Worm (Caenorhabditis elegans): ENCODE data around the gene ZK185.2.

DNA sequence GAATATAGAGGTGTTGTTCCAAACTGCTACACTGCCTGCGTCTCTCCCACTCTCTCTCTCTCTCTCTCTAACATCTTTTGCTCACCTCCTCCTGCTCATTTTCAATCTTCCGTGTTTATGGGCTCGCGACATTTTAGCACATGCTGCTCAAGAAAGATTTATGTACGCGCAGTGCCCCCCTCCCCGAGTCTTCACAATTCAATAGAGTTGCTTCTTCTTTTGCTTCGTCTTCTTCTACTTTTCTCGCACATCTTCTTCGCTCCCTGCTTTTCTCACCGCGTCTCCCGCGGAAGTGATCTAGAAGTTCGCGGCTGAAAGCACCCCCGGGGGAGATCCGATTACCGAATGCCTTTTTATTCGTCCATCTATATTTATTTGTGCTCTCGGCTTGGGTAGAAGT, 34.3 kb downstream of the ZK185.2 start:
- TF ChIP-seq daf-8 (GFP tag; IDR thresholded peaks at IDR 0.05) (no peak), Y48G9A.11 (GFP tag; IDR thresholded peaks at IDR 0.05) (no peak), unc-39 (tag; optimal IDR thresholded peaks at IDR 0.05) (no peak), zag-1 (tag; optimal IDR thresholded peaks at IDR 0.05) (no peak), lin-15B (tag; optimal IDR thresholded peaks at IDR 0.05) (no peak), egl-27 (tag; optimal IDR thresholded peaks at IDR 0.05) (no peak)
